Worm (Caenorhabditis elegans): Measurements from ENCODE around the gene egg-1.

The egg-1 gene

ce11 chrIII:5721888-5722287, 6.1 kb upstream of the egg-1 start:
- peak; percentile 73 for TF ChIP-seq ceh-27 (GFP tag; optimal IDR thresholded peaks at IDR 0.05)
- TF ChIP-seq bed-1 (GFP tag; IDR thresholded peaks at IDR 0.05), result no peak
- no peak for TF ChIP-seq Y95B8A.8 (GFP tag; IDR thresholded peaks at IDR 0.05)
- peak; percentile 5 for TF ChIP-seq zim-3 (tag; optimal IDR thresholded peaks at IDR 0.05)
- TF ChIP-seq chd-7 (tag; optimal IDR thresholded peaks at IDR 0.05), result peak; percentile 20
- TF ChIP-seq snpc-4 (GFP tag; optimal IDR thresholded peaks at IDR 0.05), result no peak
- peak in 3 of 4 experiments; percentile 40 to 42 (median 42) for TF ChIP-seq snpc-4 (tag; optimal IDR thresholded peaks at IDR 0.05)
- peak; percentile 4 for TF ChIP-seq somi-1 (GFP tag; optimal IDR thresholded peaks at IDR 0.05)
- peak in 1 of 2 experiments; percentile 47 for TF ChIP-seq let-607 (tag; optimal IDR thresholded peaks at IDR 0.05)
- no peak for TF ChIP-seq cebp-1 (GFP tag; IDR thresholded peaks at IDR 0.05)
- TF ChIP-seq cebp-1 (tag; optimal IDR thresholded peaks at IDR 0.05), result peak; percentile 51
- TF ChIP-seq mcd-1 (GFP tag; IDR thresholded peaks at IDR 0.05), result peak; percentile 68
- TF ChIP-seq ekl-4 (GFP tag; IDR thresholded peaks at IDR 0.05), result peak; percentile 37; the same call in 1 of the 2 replicates
- TF ChIP-seq T07F8.4 (tag; optimal IDR thresholded peaks at IDR 0.05), result no peak
- TF ChIP-seq efl-1 (GFP tag; optimal IDR thresholded peaks at IDR 0.05), result peak; percentile 7
- TF ChIP-seq egrh-3 (GFP tag; IDR thresholded peaks at IDR 0.05), result no peak
- TF ChIP-seq ccch-3 (GFP tag; optimal IDR thresholded peaks at IDR 0.05), result peak; percentile 36
- TF ChIP-seq lin-35 (GFP tag; optimal IDR thresholded peaks at IDR 0.05), result peak in 1 of 3 experiments; percentile 75
- peak; percentile 62; the same call in 1 of the 2 replicates for TF ChIP-seq nfyb-1 (GFP tag; IDR thresholded peaks at IDR 0.05)
- no peak for TF ChIP-seq hsf-1 (GFP tag; IDR thresholded peaks at IDR 0.05)
- TF ChIP-seq dox-1 (GFP tag; IDR thresholded peaks at IDR 0.05), result peak; percentile 68
- TF ChIP-seq F33H1.4 (GFP tag; IDR thresholded peaks at IDR 0.05), result peak; percentile 46; the same call in 1 of the 2 replicates
- peak; percentile 61 for TF ChIP-seq lin-40 (tag; optimal IDR thresholded peaks at IDR 0.05)
- TF ChIP-seq B0035.1 (tag; optimal IDR thresholded peaks at IDR 0.05), result no peak
- TF ChIP-seq F22D6.2 (tag; optimal IDR thresholded peaks at IDR 0.05), result peak; percentile 25
- TF ChIP-seq tlf-1 (GFP tag; optimal IDR thresholded peaks at IDR 0.05), result peak; percentile 16
- TF ChIP-seq athp-1 (tag; optimal IDR thresholded peaks at IDR 0.05), result peak; percentile 12
- TF ChIP-seq gei-17 (GFP tag; optimal IDR thresholded peaks at IDR 0.05), result peak; percentile 4
- TF ChIP-seq let-526 (GFP tag; IDR thresholded peaks at IDR 0.05), result no peak
- peak; percentile 12 for TF ChIP-seq ztf-18 (tag; optimal IDR thresholded peaks at IDR 0.05)
- TF ChIP-seq Y53G8AR.9 (GFP tag; conservative IDR thresholded peaks at IDR 0.05), result 0 out of 2 replicates have a peak, but pooled peaks have one; percentile 53
- no peak for TF ChIP-seq lag-1 (GFP tag; IDR thresholded peaks at IDR 0.05)
- peak; percentile 34 for TF ChIP-seq attf-5 (GFP tag; optimal IDR thresholded peaks at IDR 0.05)
- TF ChIP-seq madf-3 (GFP tag; IDR thresholded peaks at IDR 0.05), result 0 out of 2 replicates have a peak, but pooled peaks have one; percentile 43
- TF ChIP-seq bed-2 (GFP tag; IDR thresholded peaks at IDR 0.05), result 0 out of 2 replicates have a peak, but pooled peaks have one; percentile 50
- 0 out of 2 replicates have a peak, but pooled peaks have one; percentile 29 for TF ChIP-seq lir-1 (GFP tag; conservative IDR thresholded peaks at IDR 0.05)
- TF ChIP-seq Y67H2A.10 (GFP tag; conservative IDR thresholded peaks at IDR 0.05), result peak; percentile 62; the same call in 1 of the 2 replicates
- TF ChIP-seq ceh-40 (GFP tag; IDR thresholded peaks at IDR 0.05), result no peak
- TF ChIP-seq lin-54 (GFP tag; optimal IDR thresholded peaks at IDR 0.05), result peak; percentile 77
- TF ChIP-seq madf-6 (GFP tag; IDR thresholded peaks at IDR 0.05), result peak; percentile 61; the same call in 1 of the 2 replicates
- peak; percentile 48 for TF ChIP-seq nhr-80 (tag; optimal IDR thresholded peaks at IDR 0.05)
- peak; percentile 96 for TF ChIP-seq ZK185.1 (tag; optimal IDR thresholded peaks at IDR 0.05; ENCODE audit: poor library complexity, severe bottlenecking)
- peak; percentile 45 for TF ChIP-seq unc-130 (GFP tag; optimal IDR thresholded peaks at IDR 0.05)
- peak; percentile 69 for TF ChIP-seq akir-1 (GFP tag; optimal IDR thresholded peaks at IDR 0.05)
- peak; percentile 44 for TF ChIP-seq tbp1 (GFP tag; optimal IDR thresholded peaks at IDR 0.05)
- TF ChIP-seq madf-10 (tag; optimal IDR thresholded peaks at IDR 0.05), result peak; percentile 27
